Fruit fly (Drosophila melanogaster): ENCODE measurements around the gene CG15537.

dm6 chr3R:30386759-30387437 lies 56.5 kb downstream of the CG15537 start:
- TF ChIP-seq CG13204 (GFP tag; optimal IDR thresholded peaks at IDR 0.05) (no peak), EcR (GFP tag; optimal IDR thresholded peaks at IDR 0.05) (peak; percentile 35), fd96Ca (GFP tag; IDR thresholded peaks at IDR 0.05) (no peak), CG32121 (GFP tag; IDR thresholded peaks at IDR 0.05) (no peak), CG8159 (tag; optimal IDR thresholded peaks at IDR 0.05) (peak; percentile 15)

Data from whole organism, pupa.